Worm (Caenorhabditis elegans): Measurements from ENCODE around the gene C06C6.9.

Gene C06C6.9

DNA sequence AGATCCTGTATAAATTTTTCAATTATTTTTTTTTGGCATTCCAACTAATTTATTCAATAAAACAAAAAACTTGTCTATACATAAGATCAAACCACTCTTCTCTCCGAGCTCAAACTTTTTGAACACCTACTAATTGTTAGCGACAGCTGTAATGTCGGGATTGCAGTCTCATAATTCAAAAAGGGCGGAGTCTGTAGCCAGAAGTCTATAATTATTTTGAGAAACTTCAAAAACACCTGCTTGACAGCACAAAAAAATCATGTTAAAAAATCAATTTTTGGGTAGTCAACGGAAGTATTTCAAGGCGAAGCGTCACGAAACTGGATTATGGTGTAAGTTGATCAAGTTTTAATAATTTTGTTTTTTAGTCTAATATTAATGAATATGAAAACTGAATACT is 23.5 kb upstream of the C06C6.9 start, which contains the start of gene srx-44:
Gene srx-44, plus strand, starts transcription at position 301 of the 400 bp plus-strand sequence.
- TF ChIP-seq C34F6.9 (tag; optimal IDR thresholded peaks at IDR 0.05) (no peak), lsy-2 (tag; optimal IDR thresholded peaks at IDR 0.05) (no peak), skn-1 (tag; optimal IDR thresholded peaks at IDR 0.05) (no peak), F13H6.1 (tag; optimal IDR thresholded peaks at IDR 0.05) (no peak), ama-1 (optimal IDR thresholded peaks at IDR 0.05) (no peak), gmeb-1 (tag; optimal IDR thresholded peaks at IDR 0.05) (no peak), lin-39 (tag; optimal IDR thresholded peaks at IDR 0.05) (no peak), mbf-1 (tag; optimal IDR thresholded peaks at IDR 0.05) (no peak), ztf-11 (tag; optimal IDR thresholded peaks at IDR 0.05) (no peak), snpc-4 (tag; optimal IDR thresholded peaks at IDR 0.05) (no peak), nhr-129 (tag; optimal IDR thresholded peaks at IDR 0.05) (no peak), unc-62 (GFP tag; optimal IDR thresholded peaks at IDR 0.05) (no peak), nhr-10 (tag; optimal IDR thresholded peaks at IDR 0.05) (no peak), nhr-23 (tag; optimal IDR thresholded peaks at IDR 0.05) (no peak), sem-4 (tag; optimal IDR thresholded peaks at IDR 0.05) (no peak), peb-1 (tag; optimal IDR thresholded peaks at IDR 0.05) (no peak), sma-9 (GFP tag; optimal IDR thresholded peaks at IDR 0.05) (no peak), sma-9 (tag; optimal IDR thresholded peaks at IDR 0.05) (no peak), unc-39 (tag; optimal IDR thresholded peaks at IDR 0.05) (no peak), alr-1 (tag; optimal IDR thresholded peaks at IDR 0.05) (no peak)

ce11 chrV:16017671-16018070 is 21.1 kb upstream of the C06C6.9 start, which contains the start of gene srx-43:
srx-43 (plus strand) TSS chrV:16017971.
- TF ChIP-seq skn-1 (tag; optimal IDR thresholded peaks at IDR 0.05): no peak

- TF ChIP-seq nhr-21 (tag; optimal IDR thresholded peaks at IDR 0.05) (no peak), ztf-1 (GFP tag; conservative IDR thresholded peaks at IDR 0.05) (no peak), mab-5 (tag; optimal IDR thresholded peaks at IDR 0.05) (no peak), unc-62 (GFP tag; optimal IDR thresholded peaks at IDR 0.05) (no peak), nhr-25 (tag; optimal IDR thresholded peaks at IDR 0.05) (no peak), lin-39 (tag; optimal IDR thresholded peaks at IDR 0.05) (no peak), C34F6.9 (tag; optimal IDR thresholded peaks at IDR 0.05) (no peak), nhr-129 (tag; optimal IDR thresholded peaks at IDR 0.05) (no peak), ceh-16 (tag; optimal IDR thresholded peaks at IDR 0.05) (no peak), elt-1 (tag; optimal IDR thresholded peaks at IDR 0.05) (no peak), unc-55 (GFP tag; optimal IDR thresholded peaks at IDR 0.05) (no peak), dmd-4 (tag; optimal IDR thresholded peaks at IDR 0.05) (no peak), snpc-4 (tag; optimal IDR thresholded peaks at IDR 0.05) (no peak), nhr-6 (tag; optimal IDR thresholded peaks at IDR 0.05) (no peak)
Observed at ce11 chrV:16016977-16017376, 20.4 kb upstream of the C06C6.9 start.

ce11 chrV:16015652-16016051 is 19.1 kb upstream of the C06C6.9 start, which contains the start of gene str-232:
str-232 (minus strand) TSS chrV:16015752.
- no peak for TF ChIP-seq peb-1 (tag; optimal IDR thresholded peaks at IDR 0.05)

DNA sequence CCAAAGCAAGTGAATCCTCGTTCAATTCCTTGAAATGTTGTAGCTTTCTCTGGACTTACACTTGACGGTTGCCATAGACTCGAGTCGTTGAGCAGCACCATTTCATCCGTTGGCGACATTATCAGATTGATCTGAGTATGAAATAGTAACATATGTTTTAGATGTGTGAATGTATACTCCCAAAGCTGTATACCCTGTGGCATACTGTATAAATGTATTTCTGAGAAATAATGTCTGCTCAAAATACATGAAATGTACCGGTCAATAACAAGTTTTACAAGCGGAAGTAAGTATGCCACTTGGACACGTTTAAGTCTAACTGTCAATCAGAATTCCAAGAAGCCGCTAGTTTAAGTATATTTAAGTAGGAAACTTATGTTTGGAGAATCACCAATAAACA is 13.0 kb upstream of the C06C6.9 start, which contains the start of gene str-233:
Gene str-233, minus strand, starts transcription at position 101 of the 400 bp plus-strand sequence.
- TF ChIP-seq peb-1 (tag; optimal IDR thresholded peaks at IDR 0.05): no peak
- TF ChIP-seq C34F6.9 (tag; optimal IDR thresholded peaks at IDR 0.05): no peak
- no peak for TF ChIP-seq nhr-25 (tag; optimal IDR thresholded peaks at IDR 0.05)
- no peak for TF ChIP-seq F13H6.1 (tag; optimal IDR thresholded peaks at IDR 0.05)
- no peak for TF ChIP-seq nhr-237 (tag; optimal IDR thresholded peaks at IDR 0.05)
- no peak for TF ChIP-seq nhr-6 (tag; optimal IDR thresholded peaks at IDR 0.05)
- TF ChIP-seq R02D3.7 (tag; optimal IDR thresholded peaks at IDR 0.05): no peak
- TF ChIP-seq gmeb-1 (tag; optimal IDR thresholded peaks at IDR 0.05): no peak
- TF ChIP-seq ZK546.5 (tag; optimal IDR thresholded peaks at IDR 0.05): no peak
- TF ChIP-seq ama-1 (optimal IDR thresholded peaks at IDR 0.05): no peak
- no peak for TF ChIP-seq ztf-1 (GFP tag; conservative IDR thresholded peaks at IDR 0.05)
- no peak for TF ChIP-seq egl-27 (tag; optimal IDR thresholded peaks at IDR 0.05)
- no peak for TF ChIP-seq snpc-4 (tag; optimal IDR thresholded peaks at IDR 0.05)
- TF ChIP-seq aly-2 (tag; optimal IDR thresholded peaks at IDR 0.05): no peak
- no peak for TF ChIP-seq ztf-4 (tag; optimal IDR thresholded peaks at IDR 0.05)
- no peak for TF ChIP-seq nhr-11 (tag; optimal IDR thresholded peaks at IDR 0.05)
- TF ChIP-seq skn-1 (tag; optimal IDR thresholded peaks at IDR 0.05): no peak
- TF ChIP-seq Y55F3AM.14 (GFP tag; optimal IDR thresholded peaks at IDR 0.05): no peak
- TF ChIP-seq elt-1 (tag; optimal IDR thresholded peaks at IDR 0.05): no peak
- TF ChIP-seq sma-9 (GFP tag; optimal IDR thresholded peaks at IDR 0.05): no peak
- no peak for TF ChIP-seq sma-9 (tag; optimal IDR thresholded peaks at IDR 0.05)
